Fruit fly (Drosophila melanogaster) whole organism, embryonic: Measurements from ENCODE around the gene rgn.

Experiments
- ATbp ChIP-seq: fragments of 200-800 bp; sonication (Bioruptor generic); optimal IDR thresholded peaks from 2 replicates; lab custom pipeline; 2017; ENCODE audit warnings: missing biosample characterization, mild to moderate bottlenecking, missing genetic modification characterization, missing genetic modification reagents
- Aef1 ChIP-seq: fragments of 200-800 bp; sonication (Bioruptor generic); IDR thresholded peaks from 3 replicates; pipeline ENCODE4 v1.3.6; 2022; ENCODE audit warnings: missing biosample characterization, missing genetic modification characterization
- Blimp-1 ChIP-seq: fragments of 200-800 bp; sonication (Bioruptor generic); optimal IDR thresholded peaks from 3 replicates; lab custom pipeline; 2018; ENCODE audit warnings: missing biosample characterization, missing genetic modification characterization, mild to moderate bottlenecking, moderate library complexity, missing genetic modification reagents
- CG10979 ChIP-seq: fragments of 200-800 bp; sonication (Bioruptor generic); optimal IDR thresholded peaks from 2 replicates; lab custom pipeline; 2018; ENCODE audit warnings: missing biosample characterization, mild to moderate bottlenecking, missing genetic modification characterization, moderate library complexity
- CG12155 ChIP-seq: fragments of 200-800 bp; sonication (Bioruptor generic); optimal IDR thresholded peaks from 3 replicates; lab custom pipeline; 2016; ENCODE audit warnings: missing biosample characterization, missing genetic modification characterization
- CG13424 ChIP-seq: fragments of 200-800 bp; sonication (Bioruptor generic); optimal IDR thresholded peaks from 2 replicates; lab custom pipeline; 2019; ENCODE audit warnings: missing biosample characterization, mild to moderate bottlenecking, missing genetic modification characterization, moderate library complexity
- CG13894 ChIP-seq: fragments of 200-800 bp; sonication (Bioruptor generic); optimal IDR thresholded peaks from 3 replicates; lab custom pipeline; 2018; ENCODE audit warnings: missing biosample characterization, mild to moderate bottlenecking, missing genetic modification characterization, moderate library complexity
- CG14667 ChIP-seq: fragments of 200-800 bp; sonication (Bioruptor generic); IDR thresholded peaks from 2 replicates; pipeline ENCODE4 v1.3.6; 2022; ENCODE audit warnings: missing biosample characterization, missing genetic modification characterization
- CG15073 ChIP-seq: fragments of 200-800 bp; sonication (Bioruptor generic); optimal IDR thresholded peaks from 2 replicates; lab custom pipeline; 2016; ENCODE audit warnings: missing biosample characterization, missing genetic modification characterization
- CG17328 ChIP-seq: fragments of 200-800 bp; sonication (Bioruptor generic); IDR thresholded peaks from 2 replicates; pipeline ENCODE4 v1.3.6; 2022; ENCODE audit warnings: missing biosample characterization, missing genetic modification characterization
- CG17912 ChIP-seq: fragments of 200-800 bp; sonication (Bioruptor generic); optimal IDR thresholded peaks from 2 replicates; lab custom pipeline; 2018; ENCODE audit warnings: missing biosample characterization, mild to moderate bottlenecking, missing genetic modification characterization
- CG18599 ChIP-seq: fragments of 200-800 bp; sonication (Bioruptor generic); optimal IDR thresholded peaks from 3 replicates; lab custom pipeline; 2017; ENCODE audit warnings: missing biosample characterization, missing genetic modification characterization, mild to moderate bottlenecking, moderate library complexity, missing genetic modification reagents
- CG31224 ChIP-seq: fragments of 200-800 bp; sonication (Bioruptor generic); IDR thresholded peaks from 2 replicates; pipeline ENCODE4 v1.3.6; 2022; ENCODE audit warnings: missing biosample characterization, missing genetic modification characterization
- CG33213 ChIP-seq: fragments of 200-800 bp; sonication (Bioruptor generic); optimal IDR thresholded peaks from 3 replicates; lab custom pipeline; 2016; ENCODE audit warnings: missing biosample characterization, missing genetic modification characterization
- CG33557 ChIP-seq: fragments of 200-800 bp; sonication (Bioruptor generic); optimal IDR thresholded peaks from 2 replicates; lab custom pipeline; 2019; ENCODE audit warnings: missing biosample characterization, mild to moderate bottlenecking, missing genetic modification characterization, moderate library complexity
- CG3726 ChIP-seq: fragments of 200-800 bp; sonication (Bioruptor generic); IDR thresholded peaks from 3 replicates; pipeline ENCODE4, ENCODE4 v1.3.6; 2022; ENCODE audit warnings: missing biosample characterization, missing genetic modification characterization
- CG6813 ChIP-seq: fragments of 200-800 bp; sonication (Bioruptor generic); optimal IDR thresholded peaks from 2 replicates; lab custom pipeline; 2017; ENCODE audit warnings: missing biosample characterization, missing genetic modification characterization, mild to moderate bottlenecking, moderate library complexity, missing genetic modification reagents
- CG7839 ChIP-seq: fragments of 200-800 bp; sonication (Bioruptor generic); optimal IDR thresholded peaks from 3 replicates; lab custom pipeline; 2018; ENCODE audit warnings: missing biosample characterization, mild to moderate bottlenecking, missing genetic modification characterization, moderate library complexity
- CG8359 ChIP-seq: fragments of 200-800 bp; sonication (Bioruptor generic); optimal IDR thresholded peaks from 2 replicates; lab custom pipeline; 2017; ENCODE audit warnings: missing biosample characterization, mild to moderate bottlenecking, missing genetic modification characterization, borderline replicate concordance
- CG8388 ChIP-seq: fragments of 200-800 bp; sonication (Bioruptor generic); optimal IDR thresholded peaks from 2 replicates; lab custom pipeline; 2019; ENCODE audit warnings: missing biosample characterization, mild to moderate bottlenecking, missing genetic modification characterization, moderate library complexity
- CG8924 ChIP-seq: fragments of 200-800 bp; optimal IDR thresholded peaks from 3 replicates; lab custom pipeline; 2019; ENCODE audit warnings: missing biosample characterization, mild to moderate bottlenecking, missing genetic modification characterization, moderate library complexity
- CG8944 ChIP-seq: fragments of 200-800 bp; sonication (Bioruptor generic); optimal IDR thresholded peaks from 3 replicates; lab custom pipeline; 2016; ENCODE audit warnings: missing biosample characterization, missing genetic modification characterization
- CTCF ChIP-seq: fragments of 200-800 bp; sonication (Bioruptor generic); optimal IDR thresholded peaks from 2 replicates; lab custom pipeline; 2017; ENCODE audit warnings: missing biosample characterization, mild to moderate bottlenecking, missing genetic modification characterization, moderate library complexity
- CoRest ChIP-seq: fragments of 200-800 bp; sonication (Bioruptor generic); optimal IDR thresholded peaks from 3 replicates; lab custom pipeline; 2018; ENCODE audit warnings: missing biosample characterization, mild to moderate bottlenecking, missing genetic modification characterization, moderate library complexity
- D19A ChIP-seq: fragments of 200-800 bp; optimal IDR thresholded peaks from 3 replicates; lab custom pipeline; 2019; ENCODE audit warnings: missing biosample characterization, mild to moderate bottlenecking, missing genetic modification characterization, moderate library complexity
- E2f2 ChIP-seq: fragments of 200-800 bp; sonication (Bioruptor generic); IDR thresholded peaks from 2 replicates; pipeline ENCODE4 v1.3.6; 2022; ENCODE audit warnings: missing biosample characterization, missing genetic modification characterization
- Myb ChIP-seq: fragments of 200-800 bp; sonication (Bioruptor generic); optimal IDR thresholded peaks from 2 replicates; lab custom pipeline; 2016; ENCODE audit warnings: missing biosample characterization, missing genetic modification characterization
- Spps ChIP-seq: fragments of 200-800 bp; sonication (Bioruptor generic); optimal IDR thresholded peaks from 2 replicates; lab custom pipeline; 2018; ENCODE audit warnings: missing biosample characterization, mild to moderate bottlenecking, missing genetic modification characterization
- Ssrp ChIP-seq: fragments of 200-800 bp; sonication (Bioruptor generic); optimal IDR thresholded peaks from 2 replicates; lab custom pipeline; 2018; ENCODE audit warnings: missing biosample characterization, mild to moderate bottlenecking, missing genetic modification characterization, moderate library complexity
- Usf ChIP-seq: fragments of 200-800 bp; sonication (Bioruptor generic); optimal IDR thresholded peaks from 2 replicates; lab custom pipeline; 2017; ENCODE audit warnings: missing genotype, missing biosample characterization, missing genetic modification characterization
- aop ChIP-seq: fragments of 200-800 bp; sonication (Bioruptor generic); IDR thresholded peaks from 2 replicates; pipeline ENCODE4 v1.3.6; 2022; ENCODE audit warnings: missing biosample characterization, missing genetic modification characterization
- ara ChIP-seq: fragments of 200-800 bp; sonication (Bioruptor generic); IDR thresholded peaks from 2 replicates; pipeline ENCODE4 v1.3.6; 2022; ENCODE audit warnings: missing biosample characterization, missing genetic modification characterization
- bab2 ChIP-seq: fragments of 200-800 bp; sonication (Bioruptor generic); optimal IDR thresholded peaks from 2 replicates; lab custom pipeline; 2016; ENCODE audit warnings: missing biosample characterization, missing genetic modification characterization
- dm ChIP-seq: fragments of 200-800 bp; sonication (Bioruptor generic); optimal IDR thresholded peaks from 3 replicates; lab custom pipeline; 2016; ENCODE audit warnings: missing biosample characterization, missing genetic modification characterization
- dmrt11E ChIP-seq: fragments of 200-800 bp; sonication (Bioruptor generic); optimal IDR thresholded peaks from 3 replicates; lab custom pipeline; 2018; ENCODE audit warnings: missing biosample characterization, mild to moderate bottlenecking, missing genetic modification characterization, moderate library complexity
- dysf ChIP-seq: fragments of 200-800 bp; sonication (Bioruptor generic); IDR thresholded peaks from 3 replicates; pipeline ENCODE4 v1.3.6; 2022; ENCODE audit warnings: missing biosample characterization, missing genetic modification characterization
- ems ChIP-seq: fragments of 200-800 bp; sonication (Bioruptor generic); optimal IDR thresholded peaks from 3 replicates; lab custom pipeline; 2016; ENCODE audit warnings: missing biosample characterization, missing genetic modification characterization
- esg ChIP-seq: fragments of 200-800 bp; sonication (Bioruptor generic); conservative IDR thresholded peaks from 2 replicates; pipeline ENCODE4 v1.3.6; 2022; ENCODE audit warnings: missing biosample characterization, missing genetic modification characterization
- jing ChIP-seq: fragments of 200-800 bp; sonication (Bioruptor generic); optimal IDR thresholded peaks from 2 replicates; lab custom pipeline; 2018; ENCODE audit warnings: missing biosample characterization, mild to moderate bottlenecking, missing genetic modification characterization
- kni ChIP-seq: fragments of 200-800 bp; sonication (Bioruptor generic); optimal IDR thresholded peaks from 3 replicates; lab custom pipeline; 2017; ENCODE audit warnings: mild to moderate bottlenecking, missing biosample characterization, missing genetic modification reagents, missing genetic modification characterization
- nmo ChIP-seq: fragments of 200-800 bp; sonication (Bioruptor generic); optimal IDR thresholded peaks from 2 replicates; lab custom pipeline; 2018; ENCODE audit warnings: missing biosample characterization, mild to moderate bottlenecking, missing genetic modification characterization, moderate library complexity
- peb ChIP-seq: fragments of 200-800 bp; sonication (Bioruptor generic); IDR thresholded peaks from 2 replicates; pipeline ENCODE4 v1.3.6; 2022; ENCODE audit warnings: missing biosample characterization, missing genetic modification characterization
- pros ChIP-seq: fragments of 200-800 bp; sonication (Bioruptor generic); optimal IDR thresholded peaks from 3 replicates; lab custom pipeline; 2019; ENCODE audit warnings: missing biosample characterization, mild to moderate bottlenecking, missing genetic modification characterization, moderate library complexity
- sens ChIP-seq: fragments of 200-800 bp; sonication (Bioruptor generic); peaks from one replicate; lab custom pipeline; 2016; ENCODE audit warnings: missing biosample characterization, missing genetic modification characterization
- shn ChIP-seq: fragments of 200-800 bp; sonication (Bioruptor generic); optimal IDR thresholded peaks from 3 replicates; lab custom pipeline; 2016; ENCODE audit warnings: missing biosample characterization, missing genetic modification characterization
- sisA ChIP-seq: fragments of 200-800 bp; sonication (Bioruptor generic); IDR thresholded peaks from 2 replicates; pipeline ENCODE4 v1.3.6; 2022; ENCODE audit warnings: missing biosample characterization, missing genetic modification characterization
- slp2 ChIP-seq: fragments of 200-800 bp; sonication (Bioruptor generic); optimal IDR thresholded peaks from 2 replicates; lab custom pipeline; 2016; ENCODE audit warnings: missing biosample characterization, missing genetic modification characterization
- trem ChIP-seq: fragments of 200-800 bp; optimal IDR thresholded peaks from 3 replicates; lab custom pipeline; 2019; ENCODE audit warnings: missing biosample characterization, mild to moderate bottlenecking, missing genetic modification characterization, moderate library complexity
- unc-4 ChIP-seq: fragments of 200-800 bp; sonication (Bioruptor generic); IDR thresholded peaks from 2 replicates; pipeline ENCODE4 v1.3.6; 2022; ENCODE audit warnings: missing biosample characterization, missing genetic modification characterization; ENCODE audit not compliant: partially characterized antibody
- vvl ChIP-seq: fragments of 200-800 bp; sonication (Bioruptor generic); IDR thresholded peaks from 2 replicates; pipeline ENCODE4 v1.3.6; 2022; ENCODE audit warnings: missing biosample characterization, missing genetic modification characterization

The rgn gene

dm6 chr3L:21453623-21454022 lies 71.3 kb downstream of the rgn start:
- 0 out of 3 replicates have a peak, but pooled peaks have one; percentile 38 for TF ChIP-seq CG3726 (GFP tag; lab: Robert Waterston, UW)
- TF ChIP-seq shn (GFP tag; lab: Kevin White, UChicago): peak; percentile 7
- TF ChIP-seq jing (GFP tag; lab: Kevin White, UChicago): peak; percentile 19
- TF ChIP-seq CG18599: peak; percentile 20
- peak; percentile 72 for TF ChIP-seq Blimp-1 (GFP tag; lab: Kevin White, UChicago)
- TF ChIP-seq trem (tag; lab: Kevin White, UChicago): peak; percentile 65
- TF ChIP-seq CG6813 (GFP tag; lab: Kevin White, UChicago): peak; percentile 66
- TF ChIP-seq Spps (tag; lab: Kevin White, UChicago): peak; percentile 71
- no peak for TF ChIP-seq CG15073 (GFP tag; lab: Kevin White, UChicago)
- peak; percentile 59 for TF ChIP-seq CG7839 (tag; lab: Kevin White, UChicago)
- peak; percentile 26 for TF ChIP-seq CG12155
- peak; percentile 6 for TF ChIP-seq pros
- no peak for TF ChIP-seq unc-4 (GFP tag; lab: Robert Waterston, UW)
- peak; percentile 41 for TF ChIP-seq ems (GFP tag; lab: Kevin White, UChicago)
- TF ChIP-seq sens (GFP tag; lab: Kevin White, UChicago): peak; percentile 96
- TF ChIP-seq dm: peak; percentile 25
- TF ChIP-seq CG17328 (GFP tag; lab: Robert Waterston, UW): peak; percentile 70
- TF ChIP-seq CTCF: no peak
- TF ChIP-seq sisA (GFP tag; lab: Robert Waterston, UW): peak; percentile 42; the same call in 1 of the 2 replicates
- peak; percentile 34; the same call in 1 of the 2 replicates for TF ChIP-seq peb (GFP tag; lab: Robert Waterston, UW)
- no peak for TF ChIP-seq CG13894 (tag; lab: Kevin White, UChicago)
- TF ChIP-seq D19A (tag; lab: Kevin White, UChicago): peak; percentile 68
- TF ChIP-seq vvl: peak; percentile 75
- TF ChIP-seq kni (GFP tag; lab: Kevin White, UChicago): no peak
- TF ChIP-seq CG31224: 0 out of 2 replicates have a peak, but pooled peaks have one; percentile 15
- TF ChIP-seq CG8359 (GFP tag; lab: Kevin White, UChicago): peak; percentile 29
- no peak for TF ChIP-seq CG17912 (GFP tag; lab: Kevin White, UChicago)
- peak; percentile 12 for TF ChIP-seq Myb
- peak; percentile 33; the same call in 1 of the 3 replicates for TF ChIP-seq Aef1
- peak; percentile 71 for TF ChIP-seq CG8388
- 0 out of 3 replicates have a peak, but pooled peaks have one; percentile 8 for TF ChIP-seq dysf (GFP tag; lab: Robert Waterston, UW)
- TF ChIP-seq esg: 0 out of 2 replicates have a peak, but pooled peaks have one; percentile 36
- peak; percentile 85 for TF ChIP-seq CG10979 (tag; lab: Kevin White, UChicago)
- peak; percentile 33 for TF ChIP-seq CG33213 (GFP tag; lab: Kevin White, UChicago)
- peak; percentile 34 for TF ChIP-seq CG13424
- TF ChIP-seq CoRest (tag; lab: Kevin White, UChicago): peak; percentile 15
- no peak for TF ChIP-seq aop (GFP tag; lab: Robert Waterston, UW)
- peak; percentile 27; the same call in 1 of the 2 replicates for TF ChIP-seq CG14667 (GFP tag; lab: Robert Waterston, UW)
- peak; percentile 74; the same call in 1 of the 2 replicates for TF ChIP-seq ara
- peak; percentile 62 for TF ChIP-seq Ssrp
- peak; percentile 75 for TF ChIP-seq nmo (GFP tag; lab: Kevin White, UChicago)
- TF ChIP-seq bab2 (GFP tag; lab: Kevin White, UChicago): peak; percentile 27
- peak; percentile 52 for TF ChIP-seq ATbp (GFP tag; lab: Kevin White, UChicago)
- TF ChIP-seq E2f2: 0 out of 2 replicates have a peak, but pooled peaks have one; percentile 13
- TF ChIP-seq dmrt11E: peak; percentile 86
- TF ChIP-seq CG33557 (GFP tag; lab: Kevin White, UChicago): peak; percentile 67
- no peak for TF ChIP-seq CG8944
- peak; percentile 60 for TF ChIP-seq Usf (GFP tag; lab: Kevin White, UChicago)
- peak; percentile 44 for TF ChIP-seq slp2 (GFP tag; lab: Kevin White, UChicago)
- peak; percentile 69 for TF ChIP-seq CG8924
